Fruit fly (Drosophila melanogaster): ENCODE results near the gene CG34433.

dm6 chr3R:30617457-30617856, 32.3 kb upstream of the CG34433 start:
- TF ChIP-seq CG11247 (GFP tag; IDR thresholded peaks at IDR 0.05) (no peak), cad (GFP tag; optimal IDR thresholded peaks at IDR 0.05) (no peak), org-1 (GFP tag; optimal IDR thresholded peaks at IDR 0.05) (no peak), ftz-f1 (GFP tag; optimal IDR thresholded peaks at IDR 0.05) (no peak), Fer1 (GFP tag; optimal IDR thresholded peaks at IDR 0.05) (no peak), Ets65A (GFP tag) (no peak)
